Worm (Caenorhabditis elegans) whole organism, L3 larva: ENCODE measurements around the gene W05B10.3.

Experiments used
- aly-2 ChIP-seq: fragments of 150-350 bp; optimal IDR thresholded peaks from 2 replicates; lab custom pipeline; 2014; ENCODE audit warnings: missing biosample characterization, missing genetic modification characterization
- elt-3 ChIP-seq, 3 experiments: fragments of 150-350 bp in 1 of 3; sonication (generic microtip) in 2 of 3; optimal IDR thresholded peaks; 2 replicates in 2 of 3; 4 replicates in 1 of 3; lab custom pipeline; 2014 to 2017; ENCODE audit warnings: missing biosample characterization in 3 of 3, missing genetic modification characterization in 3 of 3
- lin-39 ChIP-seq: fragments of 150-350 bp; optimal IDR thresholded peaks from 2 replicates; lab custom pipeline; 2018; ENCODE audit warnings: missing biosample characterization, missing genetic modification reagents, missing genetic modification characterization
- skn-1 ChIP-seq: fragments of 150-350 bp; optimal IDR thresholded peaks from 2 replicates; lab custom pipeline; 2014; ENCODE audit warnings: missing biosample characterization, missing genetic modification characterization
- snpc-4 ChIP-seq: fragments of 150-350 bp; optimal IDR thresholded peaks from 2 replicates; lab custom pipeline; 2014; ENCODE audit warnings: missing biosample characterization, missing genetic modification characterization

ce11 chrV:12696790-12697189 is 35.3 kb upstream of the W05B10.3 start:
- TF ChIP-seq skn-1 (tag; lab: Kevin White, UChicago) (no peak), aly-2 (tag; lab: Kevin White, UChicago) (no peak), lin-39 (tag; lab: Kevin White, UChicago) (no peak), snpc-4 (no peak), elt-3 (tag; optimal IDR thresholded peaks at IDR 0.05; lab: Kevin White, UChicago) (no peak)
